Fruit fly (Drosophila melanogaster): ENCODE results near the gene CG34277.

Gene CG34277

dm6 chr3R:5374720-5375119 lies 5.4 kb downstream of the CG34277 start, which contains the start of the genes hd and CG14667 (continued):
- TF ChIP-seq CG15011 (GFP tag; optimal IDR thresholded peaks at IDR 0.05) (no peak), CG2678 (tag; optimal IDR thresholded peaks at IDR 0.05) (no peak), onecut (GFP tag; IDR thresholded peaks at IDR 0.05) (no peak), unc-4 (GFP tag; IDR thresholded peaks at IDR 0.05; ENCODE audit: partially characterized antibody) (peak; percentile 62; the same call in 1 of the 2 replicates), CG6272 (GFP tag; IDR thresholded peaks at IDR 0.05) (no peak), CG2116 (GFP tag; optimal IDR thresholded peaks at IDR 0.05) (peak; percentile 80), br (optimal IDR thresholded peaks at IDR 0.05) (no peak), CG1233 (GFP tag; optimal IDR thresholded peaks at IDR 0.05) (no peak), kay (GFP tag; optimal IDR thresholded peaks at IDR 0.05) (no peak), crp (GFP tag; optimal IDR thresholded peaks at IDR 0.05) (no peak), CG6654 (GFP tag; optimal IDR thresholded peaks at IDR 0.05) (no peak), Ets65A (GFP tag) (no peak), dm (GFP tag; optimal IDR thresholded peaks at IDR 0.05) (no peak), CoRest (tag; optimal IDR thresholded peaks at IDR 0.05) (peak; percentile 28), Nf-YA (GFP tag; IDR thresholded peaks at IDR 0.05) (no peak), abd-A (tag; optimal IDR thresholded peaks at IDR 0.05) (no peak), CG17829 (tag; optimal IDR thresholded peaks at IDR 0.05) (peak; percentile 36), Taf1 (GFP tag; IDR thresholded peaks at IDR 0.05) (no peak), CG18619 (GFP tag; optimal IDR thresholded peaks at IDR 0.05) (no peak), Asciz (GFP tag; optimal IDR thresholded peaks at IDR 0.05) (no peak), lab (GFP tag; optimal IDR thresholded peaks at IDR 0.05) (no peak), CG14667 (GFP tag; IDR thresholded peaks at IDR 0.05) (no peak), wdn (GFP tag; IDR thresholded peaks at IDR 0.05) (no peak), slbo (GFP tag; IDR thresholded peaks at IDR 0.05) (no peak), gro (GFP tag; optimal IDR thresholded peaks at IDR 0.05) (no peak), unpg (GFP tag; optimal IDR thresholded peaks at IDR 0.05) (no peak), btn (GFP tag; optimal IDR thresholded peaks at IDR 0.05) (no peak), CG31388 (GFP tag; optimal IDR thresholded peaks at IDR 0.05) (no peak), Lpt (GFP tag; optimal IDR thresholded peaks at IDR 0.05) (no peak), Hand (GFP tag; optimal IDR thresholded peaks at IDR 0.05) (no peak), danr (GFP tag; IDR thresholded peaks at IDR 0.05) (no peak), ab (GFP tag; optimal IDR thresholded peaks at IDR 0.05) (no peak), ato (GFP tag; IDR thresholded peaks at IDR 0.05; ENCODE audit: partially characterized antibody) (no peak), hbn (GFP tag; IDR thresholded peaks at IDR 0.05; ENCODE audit: partially characterized antibody) (peak; percentile 47; the same call in 1 of the 2 replicates), HHEX (GFP tag; optimal IDR thresholded peaks at IDR 0.05) (no peak), CG3847 (GFP tag; IDR thresholded peaks at IDR 0.05) (peak; percentile 22; the same call in 1 of the 2 replicates), YL-1 (GFP tag; optimal IDR thresholded peaks at IDR 0.05) (peak; percentile 71), CG6254 (GFP tag; optimal IDR thresholded peaks at IDR 0.05) (no peak), CTCF (GFP tag; optimal IDR thresholded peaks at IDR 0.05) (no peak), CG18262 (tag; optimal IDR thresholded peaks at IDR 0.05) (no peak), CG15696 (tag; optimal IDR thresholded peaks at IDR 0.05) (no peak), Sox102F (GFP tag; optimal IDR thresholded peaks at IDR 0.05) (no peak), lola (GFP tag; optimal IDR thresholded peaks at IDR 0.05) (no peak), Ssrp (tag; optimal IDR thresholded peaks at IDR 0.05) (no peak), Stat92E (GFP tag; optimal IDR thresholded peaks at IDR 0.05) (peak in 1 of 3 experiments; percentile 11), schlank (tag; optimal IDR thresholded peaks at IDR 0.05) (no peak), D (optimal IDR thresholded peaks at IDR 0.05) (no peak), D (GFP tag; optimal IDR thresholded peaks at IDR 0.05) (no peak), CG7556 (GFP tag; optimal IDR thresholded peaks at IDR 0.05) (no peak), CG12744 (GFP tag; optimal IDR thresholded peaks at IDR 0.05) (no peak), CG5953 (GFP tag; IDR thresholded peaks at IDR 0.05) (no peak), Sry-δ (GFP tag; optimal IDR thresholded peaks at IDR 0.05) (peak; percentile 67)
